Worm (Caenorhabditis elegans) whole organism, early embryonic: Measurements from ENCODE around the gene phf-34.

Experiments used
- B0310.2 ChIP-seq: sonication (generic microtip); optimal IDR thresholded peaks from 2 replicates; lab custom pipeline; 2016; ENCODE audit warnings: mild to moderate bottlenecking, missing genetic modification characterization, missing compliant biosample characterization
- F13C5.2 ChIP-seq: sonication (generic microtip); optimal IDR thresholded peaks from 2 replicates; lab custom pipeline; 2017; ENCODE audit warnings: mild to moderate bottlenecking, missing genetic modification characterization, inconsistent platforms, missing compliant biosample characterization
- aly-1 ChIP-seq: sonication (generic microtip); optimal IDR thresholded peaks from 2 replicates; lab custom pipeline; 2016; ENCODE audit warnings: missing genetic modification characterization, missing compliant biosample characterization
- ama-1 ChIP-seq: fragments of 150-350 bp; optimal IDR thresholded peaks from 2 replicates; lab custom pipeline; 2014
- ceh-36 ChIP-seq: sonication (generic microtip); optimal IDR thresholded peaks from 2 replicates; lab custom pipeline; 2016; ENCODE audit warnings: missing genetic modification characterization, inconsistent platforms, missing compliant biosample characterization
- ets-7 ChIP-seq: sonication (generic microtip); optimal IDR thresholded peaks from 2 replicates; lab custom pipeline; 2016; ENCODE audit warnings: missing genotype, missing genetic modification characterization, missing compliant biosample characterization
- flt-1 ChIP-seq: fragments of 200-800 bp; sonication (Bioruptor generic); IDR thresholded peaks from 2 replicates; pipeline ENCODE4 v1.3.6; 2022; ENCODE audit warnings: missing genetic modification characterization, missing compliant biosample characterization
- hmbx-1 ChIP-seq: sonication (generic microtip); optimal IDR thresholded peaks from 2 replicates; lab custom pipeline; 2016; ENCODE audit warnings: mild to moderate bottlenecking, missing genetic modification characterization, missing compliant biosample characterization
- hmg-4 ChIP-seq: fragments of 200-800 bp; sonication (Bioruptor generic); optimal IDR thresholded peaks from 2 replicates; lab custom pipeline; 2018; ENCODE audit warnings: mild to moderate bottlenecking, missing genetic modification characterization, missing compliant biosample characterization
- pes-1 ChIP-seq: fragments of 200-800 bp; sonication (Bioruptor generic); IDR thresholded peaks from 2 replicates; pipeline ENCODE4 v1.3.6; 2022; ENCODE audit warnings: missing genetic modification reagents, missing genetic modification characterization, missing compliant biosample characterization
- scrt-1 ChIP-seq: fragments of 200-800 bp; sonication (Bioruptor generic); IDR thresholded peaks from 2 replicates; pipeline ENCODE4 v1.3.6; 2022; ENCODE audit warnings: missing genetic modification characterization, missing compliant biosample characterization
- tbx-11 ChIP-seq: fragments of 200-800 bp; sonication (Bioruptor generic); IDR thresholded peaks from 2 replicates; pipeline ENCODE4 v1.3.6; 2022; ENCODE audit warnings: missing genetic modification characterization, missing compliant biosample characterization
- tbx-37 ChIP-seq: fragments of 200-800 bp; sonication (Bioruptor generic); conservative IDR thresholded peaks from 2 replicates; pipeline ENCODE4 v1.3.6; 2022; ENCODE audit warnings: missing genetic modification reagents, missing genetic modification characterization, missing compliant biosample characterization
- tra-4 ChIP-seq: sonication (generic microtip); optimal IDR thresholded peaks from 2 replicates; lab custom pipeline; 2017; ENCODE audit warnings: missing genetic modification characterization, missing compliant biosample characterization

DNA sequence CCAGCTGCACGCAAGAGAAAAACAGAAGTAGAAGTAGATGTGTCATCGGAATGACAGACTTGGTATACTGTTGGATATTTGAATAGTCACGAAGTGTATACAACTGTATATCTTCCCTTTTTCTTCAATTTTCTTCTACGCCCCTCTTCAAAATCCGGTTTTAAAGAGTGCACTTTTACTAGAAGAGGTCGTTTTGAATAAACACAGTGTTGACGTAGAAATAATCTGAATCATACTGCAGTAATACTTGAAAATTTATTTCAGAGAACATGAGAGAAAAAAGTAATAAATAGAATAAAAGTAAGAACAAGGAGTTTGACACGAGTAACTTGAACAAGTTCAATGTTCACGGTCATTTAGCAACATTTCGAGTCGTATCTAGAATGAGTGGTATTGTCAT lies 26.7 kb downstream of the phf-34 start, which contains the start of gene R07B1.8:
- no peak for TF ChIP-seq ama-1
- no peak for TF ChIP-seq tbx-37
- TF ChIP-seq ceh-36, result no peak
- TF ChIP-seq ets-7 (tag; lab: Kevin White, UChicago), result no peak
- TF ChIP-seq F13C5.2 (tag; lab: Kevin White, UChicago), result no peak
- TF ChIP-seq hmg-4 (GFP tag; lab: Kevin White, UChicago), result no peak
- TF ChIP-seq scrt-1 (GFP tag; lab: Robert Waterston, UW), result no peak
- TF ChIP-seq tbx-11 (GFP tag; lab: Robert Waterston, UW), result no peak
- TF ChIP-seq hmbx-1 (tag; lab: Kevin White, UChicago), result no peak
- no peak for TF ChIP-seq aly-1 (tag; lab: Kevin White, UChicago)
- no peak for TF ChIP-seq B0310.2 (tag; lab: Kevin White, UChicago)
- no peak for TF ChIP-seq flt-1 (GFP tag; lab: Robert Waterston, UW)
- no peak for TF ChIP-seq pes-1 (GFP tag; lab: Robert Waterston, UW)
- TF ChIP-seq tra-4, result no peak
